Worm (Caenorhabditis elegans) whole organism, L1 larva: ENCODE measurements around the gene ddx-46.

Experiments
- C16A3.4 ChIP-seq: fragments of 150-350 bp; optimal IDR thresholded peaks from 2 replicates; lab custom pipeline; 2014; ENCODE audit warnings: missing biosample characterization, missing genetic modification characterization
- ama-1 ChIP-seq: fragments of 150-350 bp; optimal IDR thresholded peaks from 2 replicates; lab custom pipeline; 2014
- ceh-90 ChIP-seq: sonication (generic microtip); optimal IDR thresholded peaks from 2 replicates; lab custom pipeline; 2016; ENCODE audit warnings: missing genetic modification characterization, missing compliant biosample characterization
- dsc-1 ChIP-seq: sonication (generic microtip); optimal IDR thresholded peaks from 2 replicates; lab custom pipeline; 2016; ENCODE audit warnings: mild to moderate bottlenecking, missing genetic modification characterization, missing compliant biosample characterization
- efl-1 ChIP-seq, 4 experiments: fragments of 150-350 bp; optimal IDR thresholded peaks in 3 of 4; peaks in 1 of 4; 1 replicate in 1 of 4; 2 replicates in 3 of 4; lab custom pipeline; 2014; ENCODE audit warnings: missing biosample characterization in 2 of 4, missing genetic modification characterization in 2 of 4, missing genetic modification reagents in 2 of 4
- efl-3 ChIP-seq: fragments of 200-800 bp; sonication (Bioruptor generic); optimal IDR thresholded peaks from 2 replicates; lab custom pipeline; 2018; ENCODE audit warnings: mild to moderate bottlenecking, missing genetic modification characterization, missing compliant biosample characterization
- elt-2 ChIP-seq: sonication (generic microtip); optimal IDR thresholded peaks from 2 replicates; lab custom pipeline; 2016; ENCODE audit warnings: missing genetic modification characterization, mild to moderate bottlenecking, inconsistent platforms, missing compliant biosample characterization, missing genetic modification reagents
- ets-5 ChIP-seq: fragments of 200-800 bp; sonication (Bioruptor generic); IDR thresholded peaks from 2 replicates; pipeline ENCODE4 v1.3.6; 2022; ENCODE audit warnings: missing genetic modification characterization, missing compliant biosample characterization
- hpl-2 ChIP-seq: fragments of 150-350 bp; optimal IDR thresholded peaks from 2 replicates; lab custom pipeline; 2014; ENCODE audit warnings: missing biosample characterization, missing genetic modification reagents, missing genetic modification characterization
- isw-1 ChIP-seq: fragments of 200-800 bp; sonication (Bioruptor generic); IDR thresholded peaks from 2 replicates; pipeline ENCODE4 v1.3.6; 2022; ENCODE audit warnings: missing genetic modification characterization, missing compliant biosample characterization
- jun-1 ChIP-seq: fragments of 150-350 bp; optimal IDR thresholded peaks from 2 replicates; lab custom pipeline; 2014; ENCODE audit warnings: missing biosample characterization, missing genetic modification reagents, missing genetic modification characterization
- lin-15B ChIP-seq: fragments of 150-350 bp; sonication (generic microtip); optimal IDR thresholded peaks from 3 replicates; lab custom pipeline; 2014; ENCODE audit warnings: missing biosample characterization, missing genetic modification characterization
- lin-35 ChIP-seq, 2 experiments: fragments of 150-350 bp; optimal IDR thresholded peaks; 2 replicates each; lab custom pipeline; 2014; ENCODE audit warnings: missing biosample characterization in 2 of 2, missing genetic modification characterization in 2 of 2, missing genetic modification reagents in 2 of 2
- mab-9 ChIP-seq: fragments of 200-800 bp; sonication (Bioruptor generic); IDR thresholded peaks from 2 replicates; pipeline ENCODE4 v1.3.6; 2022; ENCODE audit warnings: missing genetic modification reagents, missing genetic modification characterization, missing compliant biosample characterization
- nhr-11 ChIP-seq: fragments of 150-350 bp; optimal IDR thresholded peaks from 2 replicates; lab custom pipeline; 2014; ENCODE audit warnings: missing biosample characterization, missing genetic modification characterization
- nhr-19 ChIP-seq: fragments of 200-800 bp; sonication (Bioruptor generic); conservative IDR thresholded peaks from 2 replicates; pipeline ENCODE4 v1.3.6; 2022; ENCODE audit warnings: missing genetic modification characterization, missing compliant biosample characterization
- nhr-20 ChIP-seq: sonication (generic microtip); optimal IDR thresholded peaks from 2 replicates; lab custom pipeline; 2016; ENCODE audit warnings: mild to moderate bottlenecking, missing genetic modification characterization, missing compliant biosample characterization
- nhr-237 ChIP-seq: fragments of 150-350 bp; optimal IDR thresholded peaks from 2 replicates; lab custom pipeline; 2014; ENCODE audit warnings: missing biosample characterization, missing genetic modification characterization
- nhr-47 ChIP-seq: sonication (generic microtip); optimal IDR thresholded peaks from 2 replicates; lab custom pipeline; 2016; ENCODE audit warnings: mild to moderate bottlenecking, missing genetic modification characterization, moderate library complexity, missing compliant biosample characterization
- nhr-71 ChIP-seq: sonication (generic microtip); optimal IDR thresholded peaks from 2 replicates; lab custom pipeline; 2016; ENCODE audit warnings: mild to moderate bottlenecking, missing genetic modification characterization, moderate library complexity, missing compliant biosample characterization
- nhr-84 ChIP-seq: sonication (generic microtip); optimal IDR thresholded peaks from 2 replicates; lab custom pipeline; 2017; ENCODE audit warnings: missing biosample characterization, missing genetic modification characterization
- nhr-90 ChIP-seq: sonication (generic microtip); optimal IDR thresholded peaks from 2 replicates; lab custom pipeline; 2016; ENCODE audit warnings: mild to moderate bottlenecking, missing genetic modification characterization, missing compliant biosample characterization; ENCODE audit not compliant: poor library complexity
- pax-3 ChIP-seq: fragments of 200-800 bp; sonication (Bioruptor generic); optimal IDR thresholded peaks from 2 replicates; lab custom pipeline; 2018; ENCODE audit warnings: mild to moderate bottlenecking, missing genetic modification characterization, moderate library complexity, missing compliant biosample characterization
- pqm-1 ChIP-seq: sonication (generic microtip); optimal IDR thresholded peaks from 3 replicates; lab custom pipeline; 2017; ENCODE audit warnings: missing biosample characterization, missing genetic modification characterization
- skn-1 ChIP-seq: fragments of 150-350 bp; optimal IDR thresholded peaks from 2 replicates; lab custom pipeline; 2014; ENCODE audit warnings: missing biosample characterization, missing genetic modification characterization
- snpc-4 ChIP-seq: fragments of 150-350 bp; optimal IDR thresholded peaks from 2 replicates; lab custom pipeline; 2014; ENCODE audit warnings: missing biosample characterization, missing genetic modification characterization
- snu-23 ChIP-seq: sonication (generic microtip); optimal IDR thresholded peaks from 2 replicates; lab custom pipeline; 2016; ENCODE audit warnings: missing genetic modification characterization, missing compliant biosample characterization
- swsn-7 ChIP-seq: sonication (generic microtip); optimal IDR thresholded peaks from 2 replicates; lab custom pipeline; 2016; ENCODE audit warnings: missing genetic modification characterization, missing compliant biosample characterization
- tbx-2 ChIP-seq: sonication (generic microtip); optimal IDR thresholded peaks from 2 replicates; lab custom pipeline; 2016; ENCODE audit warnings: missing genetic modification characterization, missing compliant biosample characterization
- tlp-1 ChIP-seq: fragments of 150-350 bp; optimal IDR thresholded peaks from 2 replicates; lab custom pipeline; 2014; ENCODE audit warnings: missing biosample characterization, missing genetic modification characterization
- zip-4 ChIP-seq: fragments of 200-800 bp; sonication (Bioruptor generic); optimal IDR thresholded peaks from 2 replicates; lab custom pipeline; 2018; ENCODE audit warnings: mild to moderate bottlenecking, missing genetic modification characterization, moderate library complexity, missing compliant biosample characterization
- ztf-4 ChIP-seq: fragments of 150-350 bp; optimal IDR thresholded peaks from 2 replicates; lab custom pipeline; 2014; ENCODE audit warnings: missing biosample characterization, missing genetic modification characterization

The ddx-46 gene

ce11 chrIV:1274583-1274982 is 34.9 kb downstream of the ddx-46 start, which contains the start of gene C09E9.1 (continued):
- no peak for TF ChIP-seq C16A3.4 (tag; lab: Kevin White, UChicago)
- no peak for TF ChIP-seq nhr-237 (tag; lab: Kevin White, UChicago)
- TF ChIP-seq nhr-90 (tag; lab: Kevin White, UChicago) = peak; percentile 4
- peak; percentile 60 for TF ChIP-seq isw-1 (GFP tag; lab: Robert Waterston, UW)
- TF ChIP-seq swsn-7 (tag; lab: Kevin White, UChicago) = peak; percentile 75
- TF ChIP-seq skn-1 (tag; lab: Kevin White, UChicago) = peak; percentile 76
- peak; percentile 39 for TF ChIP-seq nhr-11
- peak; percentile 24 for TF ChIP-seq ama-1 (lab: Kevin White, UChicago)
- peak; percentile 1 for TF ChIP-seq ztf-4 (tag; lab: Kevin White, UChicago)
- no peak for TF ChIP-seq dsc-1
- TF ChIP-seq efl-3 (GFP tag; lab: Kevin White, UChicago) = no peak
- TF ChIP-seq nhr-47 (tag; lab: Kevin White, UChicago) = peak; percentile 85
- TF ChIP-seq tbx-2 = peak; percentile 73
- TF ChIP-seq mab-9 = peak; percentile 36; the same call in 1 of the 2 replicates
- TF ChIP-seq zip-4 (GFP tag; lab: Kevin White, UChicago) = peak; percentile 30
- TF ChIP-seq elt-2 = peak; percentile 50
- TF ChIP-seq snu-23 (GFP tag; lab: Kevin White, UChicago) = peak; percentile 75
- TF ChIP-seq lin-35 (GFP tag; optimal IDR thresholded peaks at IDR 0.05; lab: Kevin White, UChicago) = peak; percentile 86 to 92
- TF ChIP-seq nhr-71 (tag; lab: Kevin White, UChicago) = peak; percentile 88
- TF ChIP-seq lin-15B (tag; lab: Kevin White, UChicago) = peak; percentile 77
- peak; percentile 40 for TF ChIP-seq nhr-19 (GFP tag; lab: Robert Waterston, UW)
- peak; percentile 59 for TF ChIP-seq jun-1 (tag; lab: Kevin White, UChicago)
- TF ChIP-seq pax-3 (tag; lab: Kevin White, UChicago) = peak; percentile 7
- TF ChIP-seq hpl-2 (GFP tag; lab: Kevin White, UChicago) = no peak
- peak; percentile 84 to 90 for TF ChIP-seq efl-1 (optimal IDR thresholded peaks at IDR 0.05; lab: Kevin White, UChicago)
- TF ChIP-seq efl-1 (GFP tag; optimal IDR thresholded peaks at IDR 0.05 in 1 of 2; lab: Kevin White, UChicago) = peak; percentile 88 to 98
- peak; percentile 43 for TF ChIP-seq snpc-4 (tag; lab: Kevin White, UChicago)
- TF ChIP-seq, all 84 proteins: peak for 39

DNA sequence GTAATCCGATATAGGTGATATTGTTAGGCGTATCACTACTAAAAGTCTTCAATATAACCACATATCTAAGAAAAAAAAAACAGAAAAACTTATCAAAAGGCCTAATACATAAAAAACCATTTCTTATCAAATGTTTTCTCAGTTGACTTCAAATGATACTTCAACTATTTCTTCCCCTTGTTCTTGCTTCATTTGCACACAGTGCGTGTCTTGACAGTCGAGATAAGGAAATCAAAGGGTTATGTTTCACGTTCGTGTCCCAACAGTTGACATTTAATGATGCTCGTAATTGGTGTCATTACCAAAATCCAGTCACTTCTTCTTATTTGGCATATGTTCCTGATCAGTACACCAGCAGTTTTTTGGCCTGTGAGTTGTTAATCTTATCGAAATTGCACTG is 42.7 kb downstream of the ddx-46 start, which contains the start of gene clec-170:
TSS of gene clec-170 (plus strand) at position 143 of the 400 bp plus-strand sequence.
- TF ChIP-seq pax-3 (tag; lab: Kevin White, UChicago) (no peak), nhr-20 (tag; lab: Kevin White, UChicago) (no peak), elt-2 (no peak), nhr-47 (tag; lab: Kevin White, UChicago) (no peak), nhr-237 (tag; lab: Kevin White, UChicago) (no peak), lin-15B (tag; lab: Kevin White, UChicago) (no peak), C16A3.4 (tag; lab: Kevin White, UChicago) (no peak), ztf-4 (tag; lab: Kevin White, UChicago) (no peak), mab-9 (no peak), nhr-84 (tag; lab: Kevin White, UChicago) (no peak), skn-1 (tag; lab: Kevin White, UChicago) (no peak), swsn-7 (tag; lab: Kevin White, UChicago) (no peak), nhr-71 (tag; lab: Kevin White, UChicago) (no peak), lin-35 (GFP tag; optimal IDR thresholded peaks at IDR 0.05; lab: Kevin White, UChicago) (no peak), ets-5 (GFP tag; lab: Robert Waterston, UW) (no peak)

- TF ChIP-seq hpl-2 (GFP tag; lab: Kevin White, UChicago) (no peak), pqm-1 (peak; percentile 87), lin-35 (GFP tag; optimal IDR thresholded peaks at IDR 0.05; lab: Kevin White, UChicago) (peak in 1 of 2 experiments; percentile 9), elt-2 (peak; percentile 96), jun-1 (tag; lab: Kevin White, UChicago) (peak; percentile 52), tlp-1 (tag; lab: Kevin White, UChicago) (no peak)
Observed at ce11 chrIV:1266138-1266537, 43.3 kb downstream of the ddx-46 start.

- TF ChIP-seq ceh-90 (tag; lab: Kevin White, UChicago) = no peak
Observed at ce11 chrIV:1264928-1265327, 44.5 kb downstream of the ddx-46 start, which contains the start of gene F38A1.13. F38A1.13 (plus strand) TSS chrIV:1265228.
